Worm (Caenorhabditis elegans): ENCODE measurements around the gene F10A3.11.

ce11 chrV:16159594-16159993 is 2.9 kb upstream of the F10A3.11 start, which contains the start of gene F10A3.17:
- no peak for TF ChIP-seq him-1 (tag; optimal IDR thresholded peaks at IDR 0.05)
- TF ChIP-seq dao-5 (tag; optimal IDR thresholded peaks at IDR 0.05): no peak

All from whole organism, L4/young adult.